Worm (Caenorhabditis elegans): ENCODE results near the gene del-2.

ce11 chrIV:9690644-9691043 lies 48.8 kb upstream of the del-2 start, which contains the start of gene sdz-36:
- TF ChIP-seq nhr-12 (tag; optimal IDR thresholded peaks at IDR 0.05) (no peak), mep-1 (tag; optimal IDR thresholded peaks at IDR 0.05) (no peak), elt-3 (tag; optimal IDR thresholded peaks at IDR 0.05) (no peak), pha-4 (tag; optimal IDR thresholded peaks at IDR 0.05) (no peak), snpc-4 (tag; optimal IDR thresholded peaks at IDR 0.05) (no peak), nhr-237 (tag; optimal IDR thresholded peaks at IDR 0.05) (no peak), unc-62 (GFP tag; optimal IDR thresholded peaks at IDR 0.05) (no peak), zip-8 (tag; optimal IDR thresholded peaks at IDR 0.05) (no peak), lsy-2 (tag; optimal IDR thresholded peaks at IDR 0.05) (no peak), ztf-11 (tag; optimal IDR thresholded peaks at IDR 0.05) (no peak), ces-1 (GFP tag; optimal IDR thresholded peaks at IDR 0.05) (no peak)
